Fruit fly (Drosophila melanogaster) whole organism, prepupa: ENCODE data around the gene Fancl.

Source experiments
- Blimp-1 ChIP-seq: fragments of 200-800 bp; sonication (Bioruptor generic); optimal IDR thresholded peaks from 3 replicates; lab custom pipeline; 2017; ENCODE audit warnings: missing biosample characterization, missing genetic modification characterization, mild to moderate bottlenecking, moderate library complexity, missing genetic modification reagents
- CG10669 ChIP-seq: fragments of 200-800 bp; sonication (Bioruptor generic); optimal IDR thresholded peaks from 3 replicates; lab custom pipeline; 2018; ENCODE audit warnings: missing biosample characterization, mild to moderate bottlenecking, missing genetic modification characterization, moderate library complexity
- CG11762 ChIP-seq: fragments of 200-800 bp; sonication (Bioruptor generic); optimal IDR thresholded peaks from 3 replicates; lab custom pipeline; 2016; ENCODE audit warnings: missing biosample characterization, missing genetic modification characterization; ENCODE audit not compliant: insufficient read depth
- CG16779 ChIP-seq: fragments of 200-800 bp; sonication (Bioruptor generic); optimal IDR thresholded peaks from 3 replicates; lab custom pipeline; 2017; ENCODE audit warnings: missing biosample characterization, mild to moderate bottlenecking, missing genetic modification characterization
- CG3032 ChIP-seq: fragments of 200-800 bp; optimal IDR thresholded peaks from 2 replicates; lab custom pipeline; 2019; ENCODE audit warnings: missing biosample characterization, mild to moderate bottlenecking, missing genetic modification characterization, moderate library complexity
- CG31627 ChIP-seq: fragments of 200-800 bp; sonication (Bioruptor generic); optimal IDR thresholded peaks from 3 replicates; lab custom pipeline; 2016; ENCODE audit warnings: missing biosample characterization, missing genetic modification characterization
- CG32006 ChIP-seq: fragments of 200-800 bp; sonication (Bioruptor generic); optimal IDR thresholded peaks from 3 replicates; lab custom pipeline; 2017; ENCODE audit warnings: missing biosample characterization, mild to moderate bottlenecking, missing genetic modification characterization
- CG34406 ChIP-seq: fragments of 200-800 bp; sonication (Bioruptor generic); optimal IDR thresholded peaks from 3 replicates; lab custom pipeline; 2016; ENCODE audit warnings: missing biosample characterization, missing genetic modification characterization
- CG3919 ChIP-seq: fragments of 200-800 bp; sonication (Bioruptor generic); optimal IDR thresholded peaks from 3 replicates; lab custom pipeline; 2016; ENCODE audit warnings: missing biosample characterization, missing genetic modification characterization
- CG6163 ChIP-seq: fragments of 200-800 bp; sonication (Bioruptor generic); IDR thresholded peaks from 3 replicates; pipeline ENCODE4 v1.3.6; 2022; ENCODE audit warnings: missing biosample characterization, missing genetic modification characterization
- CG6854 ChIP-seq: fragments of 200-800 bp; sonication (Bioruptor generic); optimal IDR thresholded peaks from 2 replicates; lab custom pipeline; 2017; ENCODE audit warnings: missing biosample characterization, mild to moderate bottlenecking, missing genetic modification characterization
- CG8319 ChIP-seq: fragments of 200-800 bp; sonication (Bioruptor generic); optimal IDR thresholded peaks from 3 replicates; lab custom pipeline; 2016; ENCODE audit warnings: missing biosample characterization, missing genetic modification characterization
- CG9139 ChIP-seq: fragments of 200-800 bp; sonication (Bioruptor generic); optimal IDR thresholded peaks from 3 replicates; lab custom pipeline; 2017; ENCODE audit warnings: missing biosample characterization, mild to moderate bottlenecking, missing genetic modification characterization
- Eip75B ChIP-seq: fragments of 200-800 bp; sonication (Bioruptor generic); optimal IDR thresholded peaks from 3 replicates; lab custom pipeline; 2016; ENCODE audit warnings: missing biosample characterization, missing genetic modification characterization
- Eip78C ChIP-seq: fragments of 200-800 bp; sonication (Bioruptor generic); peaks from one replicate; lab custom pipeline; 2016; ENCODE audit warnings: missing biosample characterization, missing genetic modification characterization
- Eip93F ChIP-seq: fragments of 200-800 bp; sonication (Bioruptor generic); optimal IDR thresholded peaks from 2 replicates; lab custom pipeline; 2016; ENCODE audit warnings: missing biosample characterization, mild to moderate bottlenecking, missing genetic modification characterization
- Ets96B ChIP-seq: fragments of 200-800 bp; optimal IDR thresholded peaks from 2 replicates; lab custom pipeline; 2019; ENCODE audit warnings: missing biosample characterization, mild to moderate bottlenecking, missing genetic modification characterization, moderate library complexity
- Hr38 ChIP-seq: sonication (Bioruptor generic); optimal IDR thresholded peaks from 2 replicates; lab custom pipeline; 2016; ENCODE audit warnings: missing biosample characterization, missing genetic modification characterization
- Hr39 ChIP-seq: fragments of 200-800 bp; sonication (Bioruptor generic); optimal IDR thresholded peaks from 2 replicates; lab custom pipeline; 2016; ENCODE audit warnings: missing biosample characterization, missing genetic modification characterization
- Hr4 ChIP-seq: fragments of 200-800 bp; sonication (Bioruptor generic); optimal IDR thresholded peaks from 3 replicates; lab custom pipeline; 2016; ENCODE audit warnings: missing biosample characterization, missing genetic modification characterization
- Lpt ChIP-seq: fragments of 200-800 bp; sonication (Bioruptor generic); optimal IDR thresholded peaks from 3 replicates; lab custom pipeline; 2016; ENCODE audit warnings: missing biosample characterization, missing genetic modification characterization
- Met ChIP-seq: fragments of 200-800 bp; sonication (Bioruptor generic); optimal IDR thresholded peaks from 3 replicates; lab custom pipeline; 2016; ENCODE audit warnings: missing biosample characterization, missing genetic modification characterization
- OdsH ChIP-seq: fragments of 200-800 bp; sonication (Bioruptor generic); optimal IDR thresholded peaks from 3 replicates; lab custom pipeline; 2016; ENCODE audit warnings: missing biosample characterization, missing genetic modification characterization
- Sox102F ChIP-seq: fragments of 200-800 bp; sonication (Bioruptor generic); optimal IDR thresholded peaks from 2 replicates; lab custom pipeline; 2016; ENCODE audit warnings: missing biosample characterization, mild to moderate bottlenecking, missing genetic modification characterization
- Sox14 ChIP-seq: fragments of 200-800 bp; sonication (Bioruptor generic); optimal IDR thresholded peaks from 3 replicates; lab custom pipeline; 2016; ENCODE audit warnings: missing biosample characterization, missing genetic modification characterization
- Sox15 ChIP-seq: fragments of 200-800 bp; sonication (Bioruptor generic); optimal IDR thresholded peaks from 3 replicates; lab custom pipeline; 2016; ENCODE audit warnings: missing biosample characterization, missing genetic modification characterization
- achi ChIP-seq: fragments of 200-800 bp; sonication (Bioruptor generic); optimal IDR thresholded peaks from 3 replicates; lab custom pipeline; 2016; ENCODE audit warnings: missing biosample characterization, missing genetic modification characterization
- cyc ChIP-seq: fragments of 200-800 bp; sonication (Bioruptor generic); optimal IDR thresholded peaks from 3 replicates; lab custom pipeline; 2016; ENCODE audit warnings: missing biosample characterization, missing genetic modification characterization
- dsx ChIP-seq: fragments of 200-800 bp; optimal IDR thresholded peaks from 3 replicates; lab custom pipeline; 2019; ENCODE audit warnings: missing biosample characterization, mild to moderate bottlenecking, missing genetic modification characterization, moderate library complexity; ENCODE audit not compliant: poor library complexity, severe bottlenecking
- esn ChIP-seq: fragments of 200-800 bp; sonication (Bioruptor generic); optimal IDR thresholded peaks from 2 replicates; lab custom pipeline; 2016; ENCODE audit warnings: missing biosample characterization, mild to moderate bottlenecking, missing genetic modification characterization, moderate library complexity
- fkh ChIP-seq: fragments of 200-800 bp; sonication (Bioruptor generic); optimal IDR thresholded peaks from 3 replicates; lab custom pipeline; 2017; ENCODE audit warnings: missing biosample characterization, mild to moderate bottlenecking, missing genetic modification characterization, moderate library complexity
- pdm3 ChIP-seq: fragments of 200-800 bp; sonication (Bioruptor generic); optimal IDR thresholded peaks from 3 replicates; lab custom pipeline; 2016; ENCODE audit warnings: missing biosample characterization, missing genetic modification characterization
- salr ChIP-seq, 2 experiments: fragments of 200-800 bp; sonication (Bioruptor generic); optimal IDR thresholded peaks; 3 replicates each; lab custom pipeline; 2016 to 2018; ENCODE audit warnings: missing biosample characterization in 2 of 2, missing genetic modification characterization in 2 of 2, mild to moderate bottlenecking in 1 of 2
- spab ChIP-seq: fragments of 200-800 bp; sonication (Bioruptor generic); optimal IDR thresholded peaks from 2 replicates; lab custom pipeline; 2017; ENCODE audit warnings: missing biosample characterization, mild to moderate bottlenecking, missing genetic modification characterization, missing genetic modification reagents
- svp ChIP-seq: fragments of 200-800 bp; sonication (Bioruptor generic); peaks from one replicate; lab custom pipeline; 2016; ENCODE audit warnings: missing biosample characterization, missing genetic modification characterization
- vri ChIP-seq: fragments of 200-800 bp; sonication (Bioruptor generic); optimal IDR thresholded peaks from 3 replicates; lab custom pipeline; 2016; ENCODE audit warnings: missing biosample characterization, mild to moderate bottlenecking, missing genetic modification characterization

The Fancl gene

DNA sequence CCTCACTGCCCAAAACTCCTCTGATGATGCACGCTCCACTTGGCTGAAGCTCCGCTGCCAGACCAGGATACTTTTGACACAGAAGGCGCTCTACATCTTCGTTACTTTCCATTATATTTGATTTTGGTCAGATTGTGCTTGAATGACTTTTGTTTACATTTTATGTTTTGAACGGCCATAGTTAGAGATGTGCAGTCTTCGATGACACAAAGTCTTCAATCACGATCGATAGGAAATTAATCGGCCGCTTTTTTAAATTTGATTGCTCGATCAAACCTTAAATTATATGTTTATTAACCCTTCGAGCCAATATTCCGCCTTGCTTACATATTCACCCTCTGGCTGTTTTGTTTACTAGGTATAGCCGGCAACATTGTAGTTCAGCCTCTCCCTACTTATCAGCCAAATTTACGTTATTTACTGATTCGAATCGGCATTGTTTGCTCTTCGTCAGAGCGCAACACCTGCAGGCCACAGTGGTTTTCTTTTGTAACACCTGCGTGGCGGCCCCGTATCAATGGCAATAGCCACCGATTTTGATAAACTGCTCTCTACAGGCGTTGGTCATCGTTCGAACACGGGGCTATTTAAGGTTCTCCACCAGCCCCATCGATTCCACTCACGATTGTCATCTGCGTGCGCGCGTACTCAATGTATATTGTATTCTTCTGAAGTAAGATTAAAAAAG lies at the start of gene Fancl, which contains the start of gene Npc2e:
TSS of gene Fancl (minus strand) at position 175 of the 688 bp plus-strand sequence.
TSS of gene Npc2e (plus strand) at position 638 of the 688 bp plus-strand sequence.
- no peak for TF ChIP-seq OdsH (GFP tag; lab: Kevin White, UChicago)
- no peak for TF ChIP-seq Hr4 (GFP tag; lab: Kevin White, UChicago)
- peak; percentile 0 for TF ChIP-seq Eip78C (GFP tag; lab: Kevin White, UChicago)
- no peak for TF ChIP-seq pdm3 (GFP tag; lab: Kevin White, UChicago)
- TF ChIP-seq vri (GFP tag; lab: Kevin White, UChicago): peak; percentile 61
- TF ChIP-seq fkh (GFP tag; lab: Kevin White, UChicago): peak; percentile 85
- no peak for TF ChIP-seq salr (GFP tag; optimal IDR thresholded peaks at IDR 0.05; lab: Kevin White, UChicago)
- TF ChIP-seq Sox102F (GFP tag; lab: Kevin White, UChicago): no peak
- TF ChIP-seq CG9139 (GFP tag; lab: Kevin White, UChicago): no peak
- no peak for TF ChIP-seq cyc (GFP tag; lab: Kevin White, UChicago)

DNA sequence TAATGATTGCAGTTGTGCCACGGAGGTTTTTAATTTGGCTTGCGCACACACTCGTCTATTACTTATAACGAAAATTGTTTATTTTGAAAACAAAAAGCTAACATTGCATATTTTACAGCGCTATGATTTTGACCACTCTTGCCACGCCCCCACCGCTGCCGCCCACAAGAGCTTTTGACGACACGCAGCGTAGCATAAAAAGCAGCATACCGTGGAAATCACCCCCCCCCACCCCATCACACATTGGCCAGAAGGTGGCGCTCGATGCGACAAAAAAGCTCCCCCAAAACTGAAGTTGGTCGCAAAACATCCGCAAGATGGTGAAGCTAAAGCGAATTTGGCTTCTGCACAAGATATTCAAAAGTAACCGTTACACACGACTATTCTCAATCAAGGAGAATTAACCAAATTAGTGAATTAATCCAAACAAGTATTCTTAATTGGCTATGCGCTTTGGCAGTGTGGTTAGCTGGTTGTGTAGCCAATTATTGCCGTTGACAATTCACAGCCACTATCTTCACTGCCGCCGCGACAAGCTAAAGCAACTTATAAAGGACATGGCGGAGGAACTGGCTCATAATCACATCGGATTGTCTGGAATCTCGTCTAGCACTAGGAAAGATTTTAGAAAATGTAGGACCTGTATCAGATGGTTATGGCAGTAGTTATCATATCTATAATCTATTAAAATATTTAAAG lies 48.0 kb upstream of the Fancl start:
- TF ChIP-seq Ets96B: no peak
- no peak for TF ChIP-seq Eip75B (GFP tag; lab: Kevin White, UChicago)
- peak; percentile 30 for TF ChIP-seq fkh (GFP tag; lab: Kevin White, UChicago)
- TF ChIP-seq Sox15 (GFP tag; lab: Kevin White, UChicago): no peak
- TF ChIP-seq cyc (GFP tag; lab: Kevin White, UChicago): peak; percentile 11
- TF ChIP-seq CG6163 (GFP tag; lab: Robert Waterston, UW): peak; percentile 48; the same call in 1 of the 3 replicates
- peak; percentile 15 for TF ChIP-seq CG3919 (GFP tag; lab: Kevin White, UChicago)

DNA sequence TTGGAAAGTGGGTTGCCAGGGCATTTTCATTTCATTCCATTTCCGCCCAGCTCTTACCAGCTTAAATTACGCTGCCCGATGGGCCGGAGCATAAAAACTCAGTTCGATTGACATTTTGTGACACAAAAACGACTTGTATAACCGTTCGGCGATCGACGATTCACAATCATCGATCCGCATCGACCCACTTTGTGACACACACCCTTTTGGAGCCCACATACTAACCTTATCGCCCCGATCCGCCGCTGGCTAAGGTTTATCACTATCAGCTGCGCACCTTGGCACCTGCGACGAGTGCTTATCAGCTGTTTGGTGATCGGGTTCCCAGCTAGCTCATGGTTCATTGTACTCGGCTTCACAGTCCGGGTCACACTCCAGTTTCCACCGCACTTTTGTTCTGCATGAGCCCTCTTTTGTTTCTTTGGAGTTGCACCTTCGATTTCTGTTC lies 46.8 kb upstream of the Fancl start:
- TF ChIP-seq vri (GFP tag; lab: Kevin White, UChicago) (peak; percentile 62), Sox14 (GFP tag; lab: Kevin White, UChicago) (peak; percentile 21), CG10669 (no peak)

DNA sequence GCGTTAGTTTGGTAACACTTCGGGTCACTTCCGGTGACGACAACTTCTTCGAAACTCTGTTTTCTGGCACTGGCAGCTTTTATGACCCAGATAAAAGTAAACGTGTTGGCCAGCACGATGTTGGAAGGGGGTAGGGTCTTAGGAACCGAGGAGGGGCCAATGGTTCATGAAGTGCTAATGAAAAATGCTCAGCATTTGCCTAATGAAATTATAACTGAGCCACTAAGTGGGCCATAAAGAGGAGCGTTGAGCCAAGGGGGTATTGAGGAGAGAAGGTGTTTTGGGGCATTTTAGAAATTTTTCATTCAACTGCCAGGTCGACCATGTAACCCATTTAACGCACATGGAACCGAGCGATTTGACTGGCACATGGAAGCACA lies 45.6 kb upstream of the Fancl start:
- TF ChIP-seq cyc (GFP tag; lab: Kevin White, UChicago): no peak
- TF ChIP-seq Ets96B: no peak
- no peak for TF ChIP-seq Eip93F
- no peak for TF ChIP-seq Blimp-1 (GFP tag; lab: Kevin White, UChicago)
- no peak for TF ChIP-seq CG3919 (GFP tag; lab: Kevin White, UChicago)
- TF ChIP-seq dsx (GFP tag; lab: Kevin White, UChicago): no peak
- no peak for TF ChIP-seq achi (GFP tag; lab: Kevin White, UChicago)
- no peak for TF ChIP-seq Eip78C (GFP tag; lab: Kevin White, UChicago)
- TF ChIP-seq CG6163 (GFP tag; lab: Robert Waterston, UW): no peak
- no peak for TF ChIP-seq CG32006
- TF ChIP-seq Hr39 (GFP tag; lab: Kevin White, UChicago): no peak
- no peak for TF ChIP-seq CG11762 (GFP tag; lab: Kevin White, UChicago)

DNA sequence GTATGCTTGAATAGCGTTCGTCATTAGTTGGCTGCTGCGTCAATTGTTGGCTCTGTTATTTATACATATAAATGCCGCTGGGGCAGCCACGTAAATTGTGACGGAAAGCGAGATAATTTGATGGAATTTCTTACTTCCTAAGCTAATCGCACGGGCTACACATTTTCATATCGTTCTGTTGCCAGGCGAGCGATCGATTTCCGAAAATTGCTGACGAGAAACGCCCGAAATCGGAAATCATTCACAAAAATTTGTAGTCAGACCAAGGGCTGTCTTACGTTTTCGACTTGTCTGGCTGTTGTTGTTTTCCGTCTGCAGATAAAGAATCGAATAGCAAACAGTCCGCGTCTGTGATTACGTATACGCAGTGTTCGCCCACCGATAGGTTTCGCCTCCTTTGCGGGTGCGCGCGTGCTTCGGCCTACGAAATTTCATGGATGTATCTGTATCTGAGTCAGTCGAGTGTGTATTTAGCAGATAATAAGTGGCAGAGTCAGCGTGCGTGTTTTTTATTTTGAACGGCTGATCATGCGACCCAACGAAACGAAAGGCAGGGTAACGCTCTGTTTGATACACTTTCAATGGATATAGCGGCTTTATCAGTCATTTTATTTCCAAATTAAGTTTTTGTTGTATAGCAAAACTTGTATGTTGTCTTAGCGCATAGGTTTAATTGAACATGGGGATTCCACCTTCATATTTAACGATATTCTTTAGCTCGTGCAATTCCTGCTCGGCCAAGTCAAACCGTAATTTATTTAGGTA lies 45.0 kb upstream of the Fancl start:
- TF ChIP-seq fkh (GFP tag; lab: Kevin White, UChicago): peak; percentile 83
- TF ChIP-seq CG3919 (GFP tag; lab: Kevin White, UChicago): no peak
- TF ChIP-seq achi (GFP tag; lab: Kevin White, UChicago): no peak
- no peak for TF ChIP-seq pdm3 (GFP tag; lab: Kevin White, UChicago)
- peak; percentile 85 for TF ChIP-seq vri (GFP tag; lab: Kevin White, UChicago)
- no peak for TF ChIP-seq spab (GFP tag; lab: Kevin White, UChicago)
- TF ChIP-seq CG11762 (GFP tag; lab: Kevin White, UChicago): no peak
- peak; percentile 40 for TF ChIP-seq esn (GFP tag; lab: Kevin White, UChicago)
- TF ChIP-seq CG8319 (GFP tag; lab: Kevin White, UChicago): no peak
- no peak for TF ChIP-seq Met (GFP tag; lab: Kevin White, UChicago)
- TF ChIP-seq CG16779: no peak
- peak; percentile 74 for TF ChIP-seq svp (GFP tag; lab: Kevin White, UChicago)
- TF ChIP-seq dsx (GFP tag; lab: Kevin White, UChicago): no peak
- no peak for TF ChIP-seq CG9139 (GFP tag; lab: Kevin White, UChicago)
- no peak for TF ChIP-seq CG6854
- peak; percentile 12 for TF ChIP-seq cyc (GFP tag; lab: Kevin White, UChicago)
- TF ChIP-seq CG34406 (GFP tag; lab: Kevin White, UChicago): peak; percentile 3
- no peak for TF ChIP-seq Hr38 (GFP tag; lab: Kevin White, UChicago)
- peak; percentile 26 for TF ChIP-seq Hr39 (GFP tag; lab: Kevin White, UChicago)
- peak; percentile 27; the same call in 1 of the 3 replicates for TF ChIP-seq CG6163 (GFP tag; lab: Robert Waterston, UW)
- no peak for TF ChIP-seq CG3032 (tag; lab: Kevin White, UChicago)
- peak; percentile 21 for TF ChIP-seq CG31627
- no peak for TF ChIP-seq Eip78C (GFP tag; lab: Kevin White, UChicago)
- TF ChIP-seq Lpt (GFP tag; lab: Kevin White, UChicago): no peak
